Worm (Caenorhabditis elegans) whole organism, L4 larva: Measurements from ENCODE around the gene T19D2.3.

ENCODE experiments used
- R02D3.7 ChIP-seq: fragments of 150-350 bp; sonication (generic microtip); optimal IDR thresholded peaks from 3 replicates; lab custom pipeline; 2014; ENCODE audit warnings: missing biosample characterization, missing genetic modification characterization
- Y105C5A.15 ChIP-seq: fragments of 200-800 bp; sonication (Bioruptor generic); IDR thresholded peaks from 2 replicates; pipeline ENCODE4 v1.3.6; 2022; ENCODE audit warnings: missing genetic modification characterization, missing compliant biosample characterization
- Y5F2A.4 ChIP-seq: fragments of 200-800 bp; sonication (Bioruptor generic); optimal IDR thresholded peaks from 2 replicates; lab custom pipeline; 2018; ENCODE audit warnings: mild to moderate bottlenecking, missing genetic modification characterization, missing compliant biosample characterization
- Y75B8A.6 ChIP-seq: fragments of 200-800 bp; sonication (Bioruptor generic); IDR thresholded peaks from 2 replicates; pipeline ENCODE4 v1.3.6; 2022; ENCODE audit warnings: missing genetic modification reagents, missing genetic modification characterization, missing compliant biosample characterization
- ZK546.5 ChIP-seq, 2 experiments: sonication (generic microtip); optimal IDR thresholded peaks; 2 replicates each; lab custom pipeline; 2017; ENCODE audit warnings: missing biosample characterization in 2 of 2, missing genetic modification characterization in 2 of 2
- aha-1 ChIP-seq: fragments of 150-350 bp; peaks from one replicate; lab custom pipeline; 2014; ENCODE audit warnings: missing biosample characterization, missing genetic modification characterization
- attf-4 ChIP-seq: sonication (generic microtip); optimal IDR thresholded peaks from 3 replicates; lab custom pipeline; 2017; ENCODE audit warnings: missing biosample characterization, missing genetic modification characterization
- ceh-20 ChIP-seq: fragments of 200-800 bp; sonication (Bioruptor generic); IDR thresholded peaks from 2 replicates; pipeline ENCODE4 v1.3.6; 2022; ENCODE audit warnings: missing genetic modification reagents, missing genetic modification characterization, missing compliant biosample characterization
- ceh-28 ChIP-seq: fragments of 150-350 bp; optimal IDR thresholded peaks from 2 replicates; lab custom pipeline; 2014; ENCODE audit warnings: missing biosample characterization, missing genetic modification reagents, missing genetic modification characterization
- ceh-32 ChIP-seq: sonication (generic microtip); optimal IDR thresholded peaks from 2 replicates; lab custom pipeline; 2016; ENCODE audit warnings: mild to moderate bottlenecking, missing genetic modification characterization, missing compliant biosample characterization; ENCODE audit not compliant: poor library complexity
- ceh-44 ChIP-seq: fragments of 200-800 bp; sonication (Bioruptor generic); IDR thresholded peaks from 2 replicates; pipeline ENCODE4 v1.3.6; 2022; ENCODE audit warnings: missing genetic modification reagents, missing genetic modification characterization, missing compliant biosample characterization
- egl-43 ChIP-seq: fragments of 200-800 bp; sonication (Bioruptor generic); IDR thresholded peaks from 2 replicates; pipeline ENCODE4 v1.3.6; 2022; ENCODE audit warnings: missing genetic modification reagents, missing genetic modification characterization, missing compliant biosample characterization
- hlh-30 ChIP-seq: sonication (generic microtip); optimal IDR thresholded peaks from 2 replicates; lab custom pipeline; 2017; ENCODE audit warnings: antibody characterized with exemption, mild to moderate bottlenecking, missing genetic modification characterization, missing compliant biosample characterization; ENCODE audit not compliant: insufficient read depth
- hmg-1.1 ChIP-seq: fragments of 200-800 bp; sonication (Bioruptor generic); IDR thresholded peaks from 2 replicates; pipeline ENCODE4 v1.3.6; 2022; ENCODE audit warnings: missing genetic modification reagents, missing genetic modification characterization, missing compliant biosample characterization
- lin-15B ChIP-seq: fragments of 150-350 bp; sonication (generic microtip); optimal IDR thresholded peaks from 3 replicates; lab custom pipeline; 2014; ENCODE audit warnings: missing biosample characterization, missing genetic modification characterization
- mdt-29 ChIP-seq: fragments of 200-800 bp; sonication (Bioruptor generic); IDR thresholded peaks from 2 replicates; pipeline ENCODE4 v1.3.6; 2022; ENCODE audit warnings: missing genetic modification reagents, missing genetic modification characterization, missing compliant biosample characterization
- nhr-10 ChIP-seq: fragments of 150-350 bp; optimal IDR thresholded peaks from 2 replicates; lab custom pipeline; 2014; ENCODE audit warnings: missing biosample characterization, missing genetic modification characterization
- nhr-42 ChIP-seq: fragments of 200-800 bp; sonication (Bioruptor generic); IDR thresholded peaks from 2 replicates; pipeline ENCODE4 v1.3.6; 2022; ENCODE audit warnings: missing genetic modification characterization, missing compliant biosample characterization
- nhr-6 ChIP-seq: fragments of 150-350 bp; optimal IDR thresholded peaks from 2 replicates; lab custom pipeline; 2014; ENCODE audit warnings: missing biosample characterization, missing genetic modification characterization
- nhr-76 ChIP-seq: fragments of 150-350 bp; optimal IDR thresholded peaks from 2 replicates; lab custom pipeline; 2014; ENCODE audit warnings: missing biosample characterization, missing genetic modification characterization
- php-3 ChIP-seq: fragments of 200-800 bp; sonication (Bioruptor generic); IDR thresholded peaks from 2 replicates; pipeline ENCODE4 v1.3.6; 2022; ENCODE audit warnings: missing genetic modification reagents, missing genetic modification characterization, missing compliant biosample characterization
- set-16 ChIP-seq: fragments of 200-800 bp; sonication (Bioruptor generic); IDR thresholded peaks from 2 replicates; pipeline ENCODE4 v1.3.6; 2022; ENCODE audit warnings: missing genetic modification reagents, missing genetic modification characterization, missing compliant biosample characterization
- snpc-1.2 ChIP-seq: fragments of 200-800 bp; sonication (Bioruptor generic); IDR thresholded peaks from 2 replicates; pipeline ENCODE4 v1.3.6; 2022; ENCODE audit warnings: missing genetic modification reagents, missing genetic modification characterization, missing compliant biosample characterization
- snpc-4 ChIP-seq: fragments of 150-350 bp; optimal IDR thresholded peaks from 2 replicates; lab custom pipeline; 2014; ENCODE audit warnings: missing biosample characterization, missing genetic modification characterization
- spr-1 ChIP-seq: sonication (generic microtip); optimal IDR thresholded peaks from 2 replicates; lab custom pipeline; 2016; ENCODE audit warnings: mild to moderate bottlenecking, missing genetic modification characterization, missing compliant biosample characterization
- unc-62 ChIP-seq, 3 experiments: fragments of 150-350 bp in 1 of 3; sonication (generic microtip); optimal IDR thresholded peaks in 2 of 3; peaks in 1 of 3; 1 replicate in 1 of 3; 2 replicates in 2 of 3; lab custom pipeline; 2014 to 2017; ENCODE audit warnings: missing biosample characterization in 3 of 3, missing genetic modification characterization in 3 of 3, missing genetic modification reagents in 3 of 3, missing genotype in 1 of 3
- zip-11 ChIP-seq: fragments of 200-800 bp; sonication (Bioruptor generic); IDR thresholded peaks from 2 replicates; pipeline ENCODE4 v1.3.6; 2022; ENCODE audit warnings: missing genetic modification characterization, missing compliant biosample characterization

Gene T19D2.3

DNA sequence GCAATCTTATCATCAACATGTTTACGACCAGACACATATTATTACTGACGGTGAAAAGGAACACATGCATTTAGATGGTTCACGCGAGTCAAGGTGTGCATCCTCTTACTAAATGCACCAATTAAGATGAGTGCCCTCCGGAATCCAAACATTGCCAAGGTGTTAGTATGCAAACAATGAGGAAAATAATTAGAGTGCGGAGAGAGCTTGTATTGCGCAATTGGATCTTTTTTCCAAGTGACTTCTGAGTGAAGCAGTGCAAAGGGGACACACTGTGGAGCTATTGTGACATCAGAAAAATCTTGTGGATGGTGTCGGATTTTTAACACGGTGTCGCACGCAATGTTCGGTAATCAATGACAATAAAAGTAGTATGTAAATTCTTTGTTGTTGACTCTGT is 38.2 kb downstream of the T19D2.3 start:
- TF ChIP-seq hlh-30 = no peak
- no peak for TF ChIP-seq spr-1
- TF ChIP-seq Y75B8A.6 = no peak
- no peak for TF ChIP-seq ZK546.5 (tag; optimal IDR thresholded peaks at IDR 0.05; lab: Kevin White, UChicago)
- no peak for TF ChIP-seq nhr-10 (tag; lab: Kevin White, UChicago)
- no peak for TF ChIP-seq nhr-76 (tag; lab: Kevin White, UChicago)
- no peak for TF ChIP-seq ceh-32 (tag; lab: Kevin White, UChicago)
- no peak for TF ChIP-seq ceh-44 (GFP tag; lab: Robert Waterston, UW)
- no peak for TF ChIP-seq Y5F2A.4 (GFP tag; lab: Kevin White, UChicago)
- no peak for TF ChIP-seq snpc-1.2
- no peak for TF ChIP-seq ceh-28 (tag; lab: Kevin White, UChicago)
- TF ChIP-seq zip-11 (GFP tag; lab: Robert Waterston, UW) = no peak
- TF ChIP-seq nhr-42 (GFP tag; lab: Robert Waterston, UW) = no peak
- no peak for TF ChIP-seq ceh-20 (GFP tag; lab: Robert Waterston, UW)
- TF ChIP-seq hmg-1.1 (GFP tag; lab: Robert Waterston, UW) = no peak
- no peak for TF ChIP-seq mdt-29 (GFP tag; lab: Robert Waterston, UW)
- no peak for TF ChIP-seq set-16 (GFP tag; lab: Robert Waterston, UW)
- no peak for TF ChIP-seq snpc-4 (tag; lab: Kevin White, UChicago)
- TF ChIP-seq R02D3.7 (tag; lab: Kevin White, UChicago) = no peak
- no peak for TF ChIP-seq php-3
- TF ChIP-seq, all 104 proteins: peak for 0

DNA sequence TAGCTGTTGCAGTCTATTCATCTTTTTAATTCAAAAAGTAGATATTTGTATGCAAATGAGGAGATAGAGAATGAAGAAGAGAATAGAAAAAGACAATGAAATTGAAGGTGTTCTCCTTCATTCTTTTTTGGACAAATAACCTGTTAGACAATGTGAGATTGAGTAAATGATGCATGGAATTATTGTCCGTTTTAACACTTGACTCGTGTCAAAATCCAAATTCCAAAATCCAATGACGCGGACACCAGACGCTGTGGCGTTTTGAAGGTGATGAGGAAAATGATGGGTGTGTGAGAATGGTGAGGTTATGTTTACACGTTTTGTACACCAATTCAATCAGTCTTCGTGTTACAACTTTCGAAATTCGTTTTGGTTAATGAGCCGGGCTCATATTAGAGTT is 40.1 kb downstream of the T19D2.3 start:
- TF ChIP-seq egl-43 = no peak
- peak in 1 of 2 experiments; percentile 53 for TF ChIP-seq unc-62 (GFP tag; optimal IDR thresholded peaks at IDR 0.05 in 1 of 2; lab: Kevin White, UChicago)
- no peak for TF ChIP-seq unc-62 (tag; optimal IDR thresholded peaks at IDR 0.05; lab: Kevin White, UChicago)
- peak; percentile 56 for TF ChIP-seq aha-1 (tag; lab: Kevin White, UChicago)
- no peak for TF ChIP-seq lin-15B (tag; lab: Kevin White, UChicago)
- TF ChIP-seq, all 104 proteins: peak for 2

DNA sequence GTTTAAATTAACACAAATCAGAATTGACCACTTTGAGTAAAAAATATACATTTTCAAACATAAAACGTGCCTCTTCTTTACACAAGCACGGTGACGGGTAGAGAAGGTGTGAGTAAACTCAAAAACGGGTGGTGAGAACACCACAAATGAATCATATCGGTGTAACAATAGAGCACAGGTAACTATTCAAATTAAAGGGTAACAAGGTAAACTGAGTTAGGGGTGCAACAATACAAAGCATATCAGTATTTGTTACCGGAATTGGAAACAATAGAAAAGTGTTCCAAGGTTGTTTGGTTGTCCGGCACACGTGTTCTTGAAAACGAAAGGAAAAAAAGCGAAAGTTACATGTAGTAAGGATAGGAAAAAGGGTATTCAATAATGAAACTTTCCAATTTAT is 43.3 kb downstream of the T19D2.3 start:
- TF ChIP-seq nhr-6 (peak; percentile 51), attf-4 (tag; lab: Kevin White, UChicago) (no peak)
- TF ChIP-seq, all 104 proteins: peak for 1

DNA sequence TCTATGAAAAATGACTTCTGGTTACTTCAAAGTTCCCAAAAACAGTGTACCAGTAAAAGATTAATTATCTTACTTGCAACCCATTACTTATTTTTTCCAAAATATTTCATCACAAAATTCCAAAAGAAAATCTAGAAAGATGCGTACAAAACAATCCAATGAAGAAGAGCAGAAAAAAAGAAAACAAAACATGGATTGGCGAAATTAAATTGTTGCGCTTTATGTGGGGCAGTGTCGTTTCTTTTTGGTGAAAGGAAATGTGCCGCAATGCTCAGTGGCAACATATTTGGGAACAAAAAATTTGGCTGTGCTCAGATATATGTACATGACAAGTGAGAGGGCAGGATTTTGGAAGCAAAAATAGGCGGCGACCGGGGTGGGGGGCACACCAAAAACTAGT is 49.5 kb downstream of the T19D2.3 start:
- TF ChIP-seq Y105C5A.15 (GFP tag; lab: Robert Waterston, UW) = no peak
